Worm (Caenorhabditis elegans) whole organism, L4/young adult: Measurements from ENCODE around the gene srt-18.

Experiments
- W03F9.2 ChIP-seq: fragments of 150-350 bp; optimal IDR thresholded peaks from 2 replicates; lab custom pipeline; 2014; ENCODE audit warnings: missing biosample characterization, missing genetic modification characterization
- dao-5 ChIP-seq: sonication (generic microtip); optimal IDR thresholded peaks from 2 replicates; lab custom pipeline; 2016; ENCODE audit warnings: missing genotype, missing genetic modification characterization, moderate library complexity, missing compliant biosample characterization
- him-1 ChIP-seq: sonication (generic microtip); optimal IDR thresholded peaks from 2 replicates; lab custom pipeline; 2016; ENCODE audit warnings: missing genotype, missing genetic modification reagents, missing genetic modification characterization, missing compliant biosample characterization

ce11 chrV:8994272-8994671, 21.2 kb downstream of the srt-18 start:
- no peak for TF ChIP-seq him-1 (tag; lab: Kevin White, UChicago)
- no peak for TF ChIP-seq dao-5 (tag; lab: Kevin White, UChicago)
- TF ChIP-seq W03F9.2 (tag; lab: Kevin White, UChicago): no peak
